Fruit fly (Drosophila melanogaster): ENCODE data around the gene ppk27.

DNA sequence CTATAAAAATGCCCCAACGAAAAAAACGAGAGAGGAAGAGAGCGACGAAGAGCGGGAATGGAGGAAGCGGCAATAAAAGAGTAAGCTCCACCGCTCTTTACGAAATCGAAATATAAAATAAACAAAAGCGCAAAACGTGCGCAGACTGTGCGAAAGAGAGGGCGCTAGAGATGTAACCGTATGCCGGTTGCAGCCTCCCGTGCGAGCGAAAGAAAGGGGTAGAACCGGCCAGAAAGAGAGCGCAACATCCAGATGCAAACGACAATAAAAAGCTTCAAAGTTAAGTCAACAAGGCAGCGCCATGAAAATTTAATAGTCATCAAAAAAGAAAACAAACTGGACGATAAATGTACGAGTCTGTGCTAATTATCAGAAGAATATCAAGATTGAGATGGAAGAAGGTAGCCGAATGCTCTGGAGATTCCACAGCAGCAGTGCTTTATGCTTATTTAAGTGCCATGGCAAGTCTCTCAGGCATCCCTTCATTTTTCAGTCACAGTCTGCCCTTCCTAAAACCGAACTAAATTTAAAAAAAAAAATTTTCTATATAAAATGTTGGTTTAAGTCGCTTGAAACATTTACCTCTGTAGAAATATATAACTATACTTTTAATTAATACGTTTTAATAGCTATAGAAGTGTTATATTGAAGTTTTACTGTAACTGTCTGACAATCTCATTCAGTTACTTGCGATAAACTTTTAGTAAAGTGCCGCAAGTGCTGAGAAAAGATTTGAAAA is 10.9 kb upstream of the ppk27 start:
- peak; percentile 61 for TF ChIP-seq esn (GFP tag; optimal IDR thresholded peaks at IDR 0.05)
- peak; percentile 59 for TF ChIP-seq OdsH (GFP tag; optimal IDR thresholded peaks at IDR 0.05)
- TF ChIP-seq spab (GFP tag; optimal IDR thresholded peaks at IDR 0.05) = peak; percentile 64
- peak; percentile 7 for TF ChIP-seq CG3919 (GFP tag; optimal IDR thresholded peaks at IDR 0.05)
- TF ChIP-seq Eip93F (GFP tag; optimal IDR thresholded peaks at IDR 0.05) = no peak
- peak; percentile 53 for TF ChIP-seq achi (GFP tag; optimal IDR thresholded peaks at IDR 0.05)
- TF ChIP-seq CG1621 (tag; optimal IDR thresholded peaks at IDR 0.05) = peak; percentile 65
- peak; percentile 67 for TF ChIP-seq CG6276 (GFP tag; optimal IDR thresholded peaks at IDR 0.05)
- TF ChIP-seq CG11294 (GFP tag; IDR thresholded peaks at IDR 0.05) = peak; percentile 49

Measured in whole organism, prepupa.